Worm (Caenorhabditis elegans): ENCODE measurements around the gene egl-3.

- no peak for TF ChIP-seq snpc-4 (GFP tag; optimal IDR thresholded peaks at IDR 0.05)
- TF ChIP-seq snpc-4 (tag; optimal IDR thresholded peaks at IDR 0.05): no peak
- no peak for TF ChIP-seq Y53G8AR.9 (GFP tag; conservative IDR thresholded peaks at IDR 0.05)
- TF ChIP-seq egrh-3 (GFP tag; IDR thresholded peaks at IDR 0.05): no peak
- no peak for TF ChIP-seq nhr-90 (tag; optimal IDR thresholded peaks at IDR 0.05)
- TF ChIP-seq ceh-58 (GFP tag; IDR thresholded peaks at IDR 0.05): no peak
- TF ChIP-seq C17E4.6 (GFP tag; IDR thresholded peaks at IDR 0.05): no peak
- no peak for TF ChIP-seq dpff-1 (tag; optimal IDR thresholded peaks at IDR 0.05)
- no peak for TF ChIP-seq B0035.1 (tag; optimal IDR thresholded peaks at IDR 0.05)
- TF ChIP-seq dox-1 (GFP tag; IDR thresholded peaks at IDR 0.05): no peak
Measured at ce11 chrV:10159972-10160371, 13.6 kb downstream of the egl-3 start.
